Worm (Caenorhabditis elegans): Measurements from ENCODE around the gene srh-167.
A peak's percentile ranks its signal among the peaks of the same experiment; 100 is the strongest.

Gene srh-167

ce11 chrV:16350775-16351378, 17.4 kb downstream of the srh-167 start:
- TF ChIP-seq nhr-76 (tag; optimal IDR thresholded peaks at IDR 0.05), result no peak
- TF ChIP-seq ceh-63 (GFP tag; optimal IDR thresholded peaks at IDR 0.05), result no peak
- TF ChIP-seq nhr-84 (tag; optimal IDR thresholded peaks at IDR 0.05), result no peak
- TF ChIP-seq lin-35 (GFP tag; optimal IDR thresholded peaks at IDR 0.05), result peak; percentile 46 to 51
- TF ChIP-seq nhr-12 (tag; optimal IDR thresholded peaks at IDR 0.05), result no peak
- no peak for TF ChIP-seq irx-1 (tag; optimal IDR thresholded peaks at IDR 0.05)
- TF ChIP-seq mab-9 (GFP tag; IDR thresholded peaks at IDR 0.05), result no peak
- no peak for TF ChIP-seq C34B4.2 (tag; optimal IDR thresholded peaks at IDR 0.05)
- peak; percentile 17; the same call in 1 of the 2 replicates for TF ChIP-seq isw-1 (GFP tag; IDR thresholded peaks at IDR 0.05)
- TF ChIP-seq nhr-77 (tag; optimal IDR thresholded peaks at IDR 0.05), result no peak
- TF ChIP-seq skn-1 (tag; optimal IDR thresholded peaks at IDR 0.05), result no peak
- TF ChIP-seq dsc-1 (tag; optimal IDR thresholded peaks at IDR 0.05), result peak; percentile 49
- no peak for TF ChIP-seq C04F5.9 (tag; optimal IDR thresholded peaks at IDR 0.05)
- TF ChIP-seq sox-4 (tag; optimal IDR thresholded peaks at IDR 0.05), result no peak
- no peak for TF ChIP-seq tlp-1 (tag; optimal IDR thresholded peaks at IDR 0.05)
- TF ChIP-seq pax-3 (tag; optimal IDR thresholded peaks at IDR 0.05), result peak; percentile 22
- no peak for TF ChIP-seq vab-15 (tag; optimal IDR thresholded peaks at IDR 0.05)
- no peak for TF ChIP-seq unc-30 (tag; optimal IDR thresholded peaks at IDR 0.05)
- TF ChIP-seq lsy-2 (tag; optimal IDR thresholded peaks at IDR 0.05), result peak in 1 of 2 experiments; percentile 55
- TF ChIP-seq ama-1 (optimal IDR thresholded peaks at IDR 0.05), result no peak
- no peak for TF ChIP-seq sup-37 (GFP tag; optimal IDR thresholded peaks at IDR 0.05)
- TF ChIP-seq snpc-4 (tag; optimal IDR thresholded peaks at IDR 0.05), result peak; percentile 28
- no peak for TF ChIP-seq nhr-90 (tag; optimal IDR thresholded peaks at IDR 0.05; ENCODE audit: poor library complexity)
- no peak for TF ChIP-seq lin-39 (tag; optimal IDR thresholded peaks at IDR 0.05)
- TF ChIP-seq nhr-11 (tag; optimal IDR thresholded peaks at IDR 0.05), result no peak
- peak; percentile 48 for TF ChIP-seq snu-23 (GFP tag; optimal IDR thresholded peaks at IDR 0.05)
- TF ChIP-seq Y116A8C.19 (tag; optimal IDR thresholded peaks at IDR 0.05; ENCODE audit: borderline replicate concordance), result no peak
- no peak for TF ChIP-seq hlh-17 (GFP tag; optimal IDR thresholded peaks at IDR 0.05; ENCODE audit: borderline replicate concordance)
- TF ChIP-seq rnt-1 (tag; optimal IDR thresholded peaks at IDR 0.05), result peak; percentile 87
- peak in 2 of 3 experiments; percentile 28 to 40 for TF ChIP-seq dpl-1 (GFP tag; optimal IDR thresholded peaks at IDR 0.05)
- no peak for TF ChIP-seq hlh-4 (tag; optimal IDR thresholded peaks at IDR 0.05)
- peak; percentile 87 for TF ChIP-seq fkh-8 (tag; optimal IDR thresholded peaks at IDR 0.05)
- TF ChIP-seq mep-1 (tag; optimal IDR thresholded peaks at IDR 0.05), result peak; percentile 23
- TF ChIP-seq lin-15B (tag; optimal IDR thresholded peaks at IDR 0.05), result no peak
- no peak for TF ChIP-seq lin-13 (GFP tag; optimal IDR thresholded peaks at IDR 0.05)
- no peak for TF ChIP-seq grh-1 (GFP tag; IDR thresholded peaks at IDR 0.05)
- peak; percentile 69 for TF ChIP-seq nhr-71 (tag; optimal IDR thresholded peaks at IDR 0.05)
- peak; percentile 42 to 43 for TF ChIP-seq efl-1 (optimal IDR thresholded peaks at IDR 0.05)
- peak; percentile 30 to 89 for TF ChIP-seq efl-1 (GFP tag; optimal IDR thresholded peaks at IDR 0.05 in 1 of 2)
- TF ChIP-seq unc-62 (GFP tag; optimal IDR thresholded peaks at IDR 0.05), result no peak
- TF ChIP-seq pqm-1 (tag; optimal IDR thresholded peaks at IDR 0.05), result no peak
- TF ChIP-seq nhr-237 (tag; optimal IDR thresholded peaks at IDR 0.05), result no peak
- TF ChIP-seq fos-1 (tag; optimal IDR thresholded peaks at IDR 0.05), result no peak
- peak; percentile 39 for TF ChIP-seq unc-86 (tag; optimal IDR thresholded peaks at IDR 0.05)
- no peak for TF ChIP-seq aly-2 (tag; optimal IDR thresholded peaks at IDR 0.05)
- no peak for TF ChIP-seq F16B12.6 (tag; optimal IDR thresholded peaks at IDR 0.05)
- peak; percentile 67 for TF ChIP-seq nhr-47 (tag; optimal IDR thresholded peaks at IDR 0.05)
- TF ChIP-seq unc-98 (GFP tag; IDR thresholded peaks at IDR 0.05), result no peak
- TF ChIP-seq ets-5 (GFP tag; IDR thresholded peaks at IDR 0.05), result no peak
- TF ChIP-seq xbp-1 (tag; optimal IDR thresholded peaks at IDR 0.05), result peak; percentile 11
- peak; percentile 40 for TF ChIP-seq tbx-2 (tag; optimal IDR thresholded peaks at IDR 0.05)
- no peak for TF ChIP-seq ztf-4 (tag; optimal IDR thresholded peaks at IDR 0.05)
- TF ChIP-seq elt-2 (tag; optimal IDR thresholded peaks at IDR 0.05), result peak; percentile 39
- no peak for TF ChIP-seq ceh-88 (GFP tag; IDR thresholded peaks at IDR 0.05)
